Fruit fly (Drosophila melanogaster) whole organism, pupa: ENCODE results near the gene CG2991.

Source experiments
- CG13204 ChIP-seq: fragments of 200-800 bp; sonication (Bioruptor generic); optimal IDR thresholded peaks from 2 replicates; lab custom pipeline; 2018; ENCODE audit warnings: missing biosample characterization, mild to moderate bottlenecking, missing genetic modification characterization, moderate library complexity
- CG34367 ChIP-seq: fragments of 200-800 bp; sonication (Bioruptor generic); optimal IDR thresholded peaks from 2 replicates; lab custom pipeline; 2018; ENCODE audit warnings: missing biosample characterization, mild to moderate bottlenecking, missing genetic modification characterization
- CG8159 ChIP-seq: fragments of 200-800 bp; sonication (Bioruptor generic); optimal IDR thresholded peaks from 3 replicates; lab custom pipeline; 2018; ENCODE audit warnings: missing biosample characterization, mild to moderate bottlenecking, missing genetic modification characterization, moderate library complexity
- CG9948 ChIP-seq: fragments of 200-800 bp; sonication (Bioruptor generic); optimal IDR thresholded peaks from 2 replicates; lab custom pipeline; 2018; ENCODE audit warnings: missing biosample characterization, mild to moderate bottlenecking, missing genetic modification characterization, moderate library complexity
- Ets98B ChIP-seq: fragments of 200-800 bp; sonication (Bioruptor generic); IDR thresholded peaks from 2 replicates; pipeline ENCODE4 v1.3.6; 2022; ENCODE audit warnings: missing biosample characterization, missing genetic modification characterization

DNA sequence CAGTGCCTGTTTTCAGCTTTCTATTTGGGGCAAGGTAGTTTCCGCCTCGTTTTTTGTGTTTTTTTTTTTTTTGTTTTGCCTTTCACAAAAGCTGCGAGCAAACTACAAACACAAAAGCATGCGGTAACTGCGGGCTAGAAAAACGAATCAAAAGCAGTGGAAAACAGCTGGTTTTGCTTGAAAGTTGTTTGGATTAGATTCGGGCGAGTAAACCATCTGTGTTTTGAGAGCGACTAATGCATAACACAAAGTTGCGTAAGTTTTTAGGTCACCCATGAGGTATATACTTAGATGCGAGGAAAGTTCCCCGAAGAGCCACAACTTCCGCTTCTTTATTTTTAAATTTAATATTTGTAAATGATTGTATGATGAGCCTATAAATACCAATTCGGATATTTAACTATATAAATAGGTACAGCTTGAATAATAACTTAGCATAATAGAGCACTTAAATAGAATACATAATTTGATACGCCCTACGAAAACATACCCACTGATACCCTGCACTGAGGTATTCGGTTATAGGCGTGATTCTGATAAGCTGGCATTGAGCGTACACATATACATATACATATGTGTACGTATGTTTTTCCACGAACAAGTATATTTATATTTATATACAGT lies 15.5 kb downstream of the CG2991 start:
- TF ChIP-seq CG9948 (no peak), CG34367 (tag; lab: Kevin White, UChicago) (no peak), Ets98B (GFP tag; lab: Robert Waterston, UW) (peak; percentile 32; the same call in 1 of the 2 replicates), CG8159 (no peak), CG13204 (GFP tag; lab: Kevin White, UChicago) (no peak)
